Worm (Caenorhabditis elegans) whole organism, L2 larva: Measurements from ENCODE around the gene Y6E2A.7.
A peak's percentile ranks its signal among the peaks of the same experiment; 100 is the strongest.
"Not testable (repeated sequence)": the region's sequence is repeated elsewhere in the genome, so short reads cannot be mapped to it uniquely, and the experiment has no call there.

Experiments used
- C34F6.9 ChIP-seq: fragments of 150-350 bp; optimal IDR thresholded peaks from 2 replicates; lab custom pipeline; 2014; ENCODE audit warnings: missing biosample characterization, missing genetic modification characterization
- F13H6.1 ChIP-seq: sonication (generic microtip); optimal IDR thresholded peaks from 2 replicates; lab custom pipeline; 2016; ENCODE audit warnings: missing genetic modification characterization, missing compliant biosample characterization
- R02D3.7 ChIP-seq: fragments of 150-350 bp; optimal IDR thresholded peaks from 2 replicates; lab custom pipeline; 2014; ENCODE audit warnings: missing biosample characterization, missing genetic modification characterization
- Y55F3AM.14 ChIP-seq: fragments of 200-800 bp; sonication (Bioruptor generic); optimal IDR thresholded peaks from 2 replicates; lab custom pipeline; 2018; ENCODE audit warnings: mild to moderate bottlenecking, missing genetic modification characterization, missing compliant biosample characterization
- ZK546.5 ChIP-seq: sonication (generic microtip); optimal IDR thresholded peaks from 2 replicates; lab custom pipeline; 2017; ENCODE audit warnings: missing biosample characterization, missing genetic modification characterization
- alr-1 ChIP-seq: fragments of 150-350 bp; optimal IDR thresholded peaks from 2 replicates; lab custom pipeline; 2014; ENCODE audit warnings: missing biosample characterization, missing genetic modification characterization
- ama-1 ChIP-seq: fragments of 150-350 bp; optimal IDR thresholded peaks from 2 replicates; lab custom pipeline; 2018; ENCODE audit warnings: inconsistent platforms
- dmd-4 ChIP-seq: sonication (generic microtip); optimal IDR thresholded peaks from 2 replicates; lab custom pipeline; 2017; ENCODE audit warnings: missing biosample characterization, missing genetic modification characterization
- egl-27 ChIP-seq: sonication (generic microtip); optimal IDR thresholded peaks from 3 replicates; lab custom pipeline; 2017; ENCODE audit warnings: missing biosample characterization, missing genetic modification reagents, missing genetic modification characterization
- elt-1 ChIP-seq: fragments of 150-350 bp; optimal IDR thresholded peaks from 2 replicates; lab custom pipeline; 2014; ENCODE audit warnings: missing biosample characterization, missing genetic modification characterization
- fos-1 ChIP-seq: fragments of 150-350 bp; optimal IDR thresholded peaks from 2 replicates; lab custom pipeline; 2014; ENCODE audit warnings: missing biosample characterization, missing genetic modification characterization
- gmeb-1 ChIP-seq: fragments of 150-350 bp; optimal IDR thresholded peaks from 2 replicates; lab custom pipeline; 2014; ENCODE audit warnings: missing biosample characterization, missing genetic modification characterization
- lin-13 ChIP-seq: fragments of 150-350 bp; optimal IDR thresholded peaks from 2 replicates; lab custom pipeline; 2014; ENCODE audit warnings: missing biosample characterization, missing genetic modification reagents, missing genetic modification characterization
- lin-39 ChIP-seq: fragments of 150-350 bp; optimal IDR thresholded peaks from 2 replicates; lab custom pipeline; 2014; ENCODE audit warnings: missing biosample characterization, missing genetic modification reagents, missing genetic modification characterization
- mab-5 ChIP-seq: fragments of 150-350 bp; optimal IDR thresholded peaks from 2 replicates; lab custom pipeline; 2014; ENCODE audit warnings: missing biosample characterization, missing genetic modification characterization
- mbf-1 ChIP-seq: sonication (generic microtip); optimal IDR thresholded peaks from 2 replicates; lab custom pipeline; 2017; ENCODE audit warnings: missing biosample characterization, missing genetic modification characterization
- mdl-1 ChIP-seq, 2 experiments: fragments of 150-350 bp in 1 of 2; sonication (generic microtip) in 1 of 2; optimal IDR thresholded peaks; 2 replicates each; lab custom pipeline; 2017; ENCODE audit warnings: missing biosample characterization in 2 of 2, missing genetic modification characterization in 2 of 2
- nhr-10 ChIP-seq: sonication (generic microtip); optimal IDR thresholded peaks from 2 replicates; lab custom pipeline; 2017; ENCODE audit warnings: missing biosample characterization, missing genetic modification characterization
- nhr-11 ChIP-seq: fragments of 150-350 bp; optimal IDR thresholded peaks from 2 replicates; lab custom pipeline; 2014; ENCODE audit warnings: missing biosample characterization, missing genetic modification characterization
- nhr-129 ChIP-seq: fragments of 150-350 bp; optimal IDR thresholded peaks from 2 replicates; lab custom pipeline; 2014; ENCODE audit warnings: missing biosample characterization, missing genetic modification characterization
- nhr-21 ChIP-seq: fragments of 150-350 bp; optimal IDR thresholded peaks from 2 replicates; lab custom pipeline; 2014; ENCODE audit warnings: missing biosample characterization, missing genetic modification characterization
- nhr-23 ChIP-seq: fragments of 150-350 bp; optimal IDR thresholded peaks from 2 replicates; lab custom pipeline; 2014; ENCODE audit warnings: missing biosample characterization, missing genetic modification reagents, missing genetic modification characterization
- nhr-237 ChIP-seq: fragments of 150-350 bp; optimal IDR thresholded peaks from 2 replicates; lab custom pipeline; 2014; ENCODE audit warnings: missing biosample characterization, missing genetic modification characterization
- nhr-25 ChIP-seq: fragments of 150-350 bp; sonication (generic microtip); optimal IDR thresholded peaks from 3 replicates; lab custom pipeline; 2014; ENCODE audit warnings: missing biosample characterization, missing genetic modification characterization
- nhr-6 ChIP-seq: fragments of 150-350 bp; optimal IDR thresholded peaks from 2 replicates; lab custom pipeline; 2014; ENCODE audit warnings: missing biosample characterization, missing genetic modification characterization
- peb-1 ChIP-seq: fragments of 150-350 bp; optimal IDR thresholded peaks from 2 replicates; lab custom pipeline; 2014; ENCODE audit warnings: missing biosample characterization, missing genetic modification characterization
- sem-4 ChIP-seq: fragments of 150-350 bp; optimal IDR thresholded peaks from 2 replicates; lab custom pipeline; 2014; ENCODE audit warnings: missing biosample characterization, missing genetic modification reagents, missing genetic modification characterization
- skn-1 ChIP-seq: sonication (generic microtip); optimal IDR thresholded peaks from 2 replicates; lab custom pipeline; 2017; ENCODE audit warnings: missing biosample characterization, missing genetic modification characterization
- sma-3 ChIP-seq: sonication (generic microtip); optimal IDR thresholded peaks from 2 replicates; lab custom pipeline; 2016; ENCODE audit warnings: missing genetic modification reagents, missing genetic modification characterization, missing compliant biosample characterization
- sma-9 ChIP-seq, 2 experiments: fragments of 150-350 bp in 1 of 2; sonication (generic microtip) in 1 of 2; optimal IDR thresholded peaks; 2 replicates each; lab custom pipeline; 2014 to 2016; ENCODE audit warnings: missing genetic modification characterization in 2 of 2, mild to moderate bottlenecking in 1 of 2, missing biosample characterization in 1 of 2, missing compliant biosample characterization in 1 of 2, missing genetic modification reagents in 1 of 2, moderate library complexity in 1 of 2
- snpc-4 ChIP-seq: fragments of 150-350 bp; optimal IDR thresholded peaks from 2 replicates; lab custom pipeline; 2014; ENCODE audit warnings: missing biosample characterization, missing genetic modification characterization
- unc-39 ChIP-seq: fragments of 150-350 bp; optimal IDR thresholded peaks from 2 replicates; lab custom pipeline; 2014; ENCODE audit warnings: missing biosample characterization, missing genetic modification characterization
- unc-55 ChIP-seq: fragments of 150-350 bp; sonication (generic microtip); optimal IDR thresholded peaks from 3 replicates; lab custom pipeline; 2014; ENCODE audit warnings: missing biosample characterization, missing genetic modification reagents, missing genetic modification characterization
- zag-1 ChIP-seq: fragments of 150-350 bp; optimal IDR thresholded peaks from 2 replicates; lab custom pipeline; 2014; ENCODE audit warnings: missing biosample characterization, missing genetic modification characterization
- ztf-1 ChIP-seq: fragments of 200-800 bp; sonication (Bioruptor generic); conservative IDR thresholded peaks from 2 replicates; pipeline ENCODE4 v1.3.6; 2022; ENCODE audit warnings: missing genetic modification characterization, missing compliant biosample characterization
- ztf-4 ChIP-seq: fragments of 150-350 bp; optimal IDR thresholded peaks from 2 replicates; lab custom pipeline; 2014; ENCODE audit warnings: missing biosample characterization, missing genetic modification characterization

Y6E2A.7 gene

DNA sequence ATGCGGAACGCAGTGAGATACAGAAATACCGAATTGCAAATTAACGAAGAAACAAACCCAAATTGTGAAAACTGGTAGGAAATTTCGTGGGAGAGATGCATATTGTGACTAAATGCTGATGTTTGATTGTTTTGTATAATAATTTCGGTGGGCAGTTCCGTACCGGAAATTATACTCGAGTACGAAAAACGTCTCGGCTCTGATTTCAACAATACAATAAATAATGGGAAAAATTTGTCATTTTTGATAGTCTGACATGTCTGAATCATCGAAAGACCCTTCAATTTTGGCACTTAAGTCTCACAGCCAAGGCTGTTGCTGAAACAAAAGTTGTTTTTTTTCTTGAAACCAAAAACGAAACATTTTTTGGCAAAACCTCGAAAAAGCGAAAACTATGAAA lies 32.4 kb downstream of the Y6E2A.7 start, which contains the start of gene str-43:
str-43 (minus strand) TSS at position 101 of the 400 bp plus-strand sequence.
- TF ChIP-seq snpc-4 (no peak), gmeb-1 (tag; lab: Kevin White, UChicago) (no peak), unc-55 (GFP tag; lab: Kevin White, UChicago) (no peak), Y55F3AM.14 (GFP tag; lab: Kevin White, UChicago) (no peak), ztf-4 (tag; lab: Kevin White, UChicago) (no peak), egl-27 (tag; lab: Kevin White, UChicago) (no peak), fos-1 (tag; lab: Kevin White, UChicago) (no peak), ama-1 (lab: Kevin White, UChicago) (no peak), nhr-23 (tag; lab: Kevin White, UChicago) (no peak), dmd-4 (tag; lab: Kevin White, UChicago) (no peak), sem-4 (tag; lab: Kevin White, UChicago) (no peak), unc-39 (no peak), lin-13 (GFP tag; lab: Kevin White, UChicago) (no peak), nhr-10 (tag; lab: Kevin White, UChicago) (no peak)
- TF ChIP-seq, all 48 proteins: peak for 0

DNA sequence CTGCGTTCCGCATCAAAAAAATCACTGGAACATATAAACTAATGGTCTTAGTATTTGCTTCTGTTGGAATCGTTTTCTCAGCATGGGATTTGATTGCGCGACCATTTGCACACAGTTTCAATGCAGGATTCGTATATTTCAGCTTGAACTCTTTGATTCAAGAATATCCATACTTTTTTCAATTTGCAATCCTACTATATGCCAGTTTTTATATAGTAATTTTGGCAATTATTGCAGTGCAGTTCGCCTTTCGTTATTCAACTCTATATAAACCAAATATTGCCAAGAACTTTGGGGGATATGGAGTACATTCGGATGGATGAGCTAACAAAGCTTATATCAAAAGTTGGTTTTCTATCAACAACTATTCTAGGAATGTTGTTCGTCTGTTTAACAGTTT lies 33.3 kb downstream of the Y6E2A.7 start, which contains the start of gene str-5:
str-5 (plus strand) TSS at position 301 of the 400 bp plus-strand sequence.
- not testable (repeated sequence) for TF ChIP-seq nhr-6 (tag; lab: Kevin White, UChicago); dmd-4 (tag; lab: Kevin White, UChicago); mdl-1 (tag; optimal IDR thresholded peaks at IDR 0.05; lab: Kevin White, UChicago)

DNA sequence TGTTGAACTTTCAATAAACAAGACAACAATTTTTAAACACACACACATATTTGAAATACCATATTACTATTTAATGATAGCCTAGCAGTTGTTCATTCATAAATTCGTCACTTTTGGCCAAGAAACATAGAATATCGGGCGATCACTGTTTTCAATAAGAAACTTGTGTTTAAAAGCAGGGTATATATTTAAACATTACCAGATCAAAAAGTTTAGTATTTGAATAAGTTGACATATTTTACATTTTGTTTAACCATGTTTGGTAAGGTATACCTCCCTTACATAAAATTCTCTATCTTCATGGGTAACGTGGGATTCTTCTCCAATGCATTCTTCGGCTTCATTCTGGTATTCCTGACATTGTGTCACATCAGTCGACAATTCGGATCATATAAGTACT lies 35.1 kb downstream of the Y6E2A.7 start, which contains the start of gene str-8:
str-8 (plus strand) TSS at position 301 of the 400 bp plus-strand sequence.
- TF ChIP-seq ztf-1 (GFP tag; lab: Robert Waterston, UW); fos-1 (tag; lab: Kevin White, UChicago); nhr-129 (tag; lab: Kevin White, UChicago): not testable (repeated sequence)

DNA sequence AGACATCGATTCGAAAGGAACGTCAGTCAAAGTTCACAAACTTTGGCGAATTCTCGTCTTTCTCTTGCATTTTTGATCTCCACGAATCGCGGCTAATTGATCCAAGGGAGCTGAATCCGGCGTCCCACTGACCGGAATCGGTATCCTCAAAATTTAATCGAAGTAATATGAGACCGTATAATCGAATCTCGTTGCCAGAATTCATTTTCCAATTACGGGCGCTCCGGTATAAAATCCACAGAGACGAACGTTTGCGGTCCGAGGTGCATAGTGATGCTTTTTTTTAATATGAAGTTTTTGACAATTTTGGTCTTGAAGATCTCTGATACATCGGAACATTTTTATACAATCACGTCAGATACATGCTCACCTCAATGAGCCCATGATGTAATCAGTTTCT lies 38.0 kb downstream of the Y6E2A.7 start:
- TF ChIP-seq fos-1 (tag; lab: Kevin White, UChicago) (no peak), zag-1 (tag; lab: Kevin White, UChicago) (no peak), R02D3.7 (no peak), nhr-10 (tag; lab: Kevin White, UChicago) (no peak), mbf-1 (tag; lab: Kevin White, UChicago) (no peak), nhr-6 (tag; lab: Kevin White, UChicago) (no peak), lin-13 (GFP tag; lab: Kevin White, UChicago) (no peak), skn-1 (tag; lab: Kevin White, UChicago) (no peak), C34F6.9 (tag; lab: Kevin White, UChicago) (no peak), nhr-25 (tag; lab: Kevin White, UChicago) (no peak), mdl-1 (tag; optimal IDR thresholded peaks at IDR 0.05; lab: Kevin White, UChicago) (no peak), dmd-4 (tag; lab: Kevin White, UChicago) (no peak), ZK546.5 (tag; lab: Kevin White, UChicago) (no peak), unc-55 (GFP tag; lab: Kevin White, UChicago) (no peak), sma-3 (GFP tag; lab: Kevin White, UChicago) (no peak), ama-1 (lab: Kevin White, UChicago) (no peak)
- TF ChIP-seq, all 48 proteins: peak for 0

DNA sequence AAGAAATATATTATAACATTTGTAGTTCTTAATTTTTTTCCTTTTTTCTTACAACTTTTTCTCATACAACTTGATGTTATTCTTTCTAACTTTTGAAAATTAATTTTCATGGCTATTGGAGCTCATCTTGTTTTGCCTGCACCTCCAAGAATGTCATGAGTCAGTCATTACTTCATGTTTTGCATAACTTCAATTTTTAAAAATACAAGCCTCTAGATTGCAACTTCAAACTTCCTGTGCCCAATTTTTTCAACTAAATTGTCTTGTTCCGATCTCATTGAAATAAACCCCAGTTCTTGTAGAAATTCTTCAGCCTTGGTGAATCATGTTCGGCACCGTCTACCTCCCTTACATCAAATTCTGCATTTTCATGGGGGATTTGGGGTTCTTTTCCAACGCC lies 38.8 kb downstream of the Y6E2A.7 start, which contains the start of gene str-9:
str-9 (plus strand) TSS at position 301 of the 400 bp plus-strand sequence.
- TF ChIP-seq nhr-129 (tag; lab: Kevin White, UChicago): no peak
- TF ChIP-seq dmd-4 (tag; lab: Kevin White, UChicago): no peak
- TF ChIP-seq ztf-4 (tag; lab: Kevin White, UChicago): no peak
- no peak for TF ChIP-seq Y55F3AM.14 (GFP tag; lab: Kevin White, UChicago)
- TF ChIP-seq snpc-4: no peak
- no peak for TF ChIP-seq sma-3 (GFP tag; lab: Kevin White, UChicago)
- TF ChIP-seq nhr-10 (tag; lab: Kevin White, UChicago): no peak
- no peak for TF ChIP-seq nhr-237 (tag; lab: Kevin White, UChicago)
- no peak for TF ChIP-seq elt-1
- TF ChIP-seq unc-55 (GFP tag; lab: Kevin White, UChicago): no peak
- TF ChIP-seq nhr-11 (tag; lab: Kevin White, UChicago): no peak
- TF ChIP-seq nhr-6 (tag; lab: Kevin White, UChicago): no peak
- TF ChIP-seq R02D3.7: no peak

DNA sequence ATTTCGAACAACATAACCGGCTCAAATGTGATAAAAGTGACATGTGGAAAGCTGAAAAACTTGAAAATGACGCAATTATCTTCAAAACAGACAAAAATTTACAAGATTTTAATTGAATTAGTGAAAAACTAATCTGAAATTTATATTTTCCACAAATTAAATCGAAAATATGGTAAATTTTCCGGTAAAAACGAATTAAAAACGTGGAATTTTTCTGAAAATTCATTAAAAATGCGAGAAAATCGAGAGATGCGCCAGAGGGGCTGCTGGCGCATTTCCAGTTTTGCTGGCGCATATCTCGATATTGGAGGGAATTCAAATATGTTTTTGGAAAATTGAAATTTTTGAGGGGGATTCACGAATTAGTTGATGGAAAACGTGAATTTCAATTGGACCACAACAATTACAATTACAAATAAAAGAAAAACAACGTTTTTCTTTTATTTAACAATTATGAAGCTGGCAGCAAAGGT lies 46.5 kb downstream of the Y6E2A.7 start, which contains the start of the genes haf-3 and F57A10.2:
haf-3 (minus strand) TSS at position 51 of the 473 bp plus-strand sequence.
F57A10.2 (plus strand) TSS at position 454 of the 473 bp plus-strand sequence.
- TF ChIP-seq ZK546.5 (tag; lab: Kevin White, UChicago) (no peak), nhr-21 (tag; lab: Kevin White, UChicago) (peak; percentile 87), lin-13 (GFP tag; lab: Kevin White, UChicago) (peak; percentile 92), nhr-11 (tag; lab: Kevin White, UChicago) (no peak), Y55F3AM.14 (GFP tag; lab: Kevin White, UChicago) (peak; percentile 37), nhr-6 (tag; lab: Kevin White, UChicago) (peak; percentile 84), peb-1 (no peak), sma-9 (GFP tag; optimal IDR thresholded peaks at IDR 0.05; lab: Kevin White, UChicago) (peak; percentile 95), sma-9 (tag; optimal IDR thresholded peaks at IDR 0.05; lab: Kevin White, UChicago) (no peak), alr-1 (tag; lab: Kevin White, UChicago) (no peak), nhr-25 (tag; lab: Kevin White, UChicago) (peak; percentile 92), dmd-4 (tag; lab: Kevin White, UChicago) (peak; percentile 41), F13H6.1 (tag; lab: Kevin White, UChicago) (peak; percentile 91), ztf-1 (GFP tag; lab: Robert Waterston, UW) (no peak), sem-4 (tag; lab: Kevin White, UChicago) (peak; percentile 83), gmeb-1 (tag; lab: Kevin White, UChicago) (peak; percentile 99), nhr-129 (tag; lab: Kevin White, UChicago) (peak; percentile 78), sma-3 (GFP tag; lab: Kevin White, UChicago) (peak; percentile 92), C34F6.9 (tag; lab: Kevin White, UChicago) (peak; percentile 96), lin-39 (tag; lab: Kevin White, UChicago) (no peak), mab-5 (peak; percentile 90), skn-1 (tag; lab: Kevin White, UChicago) (no peak), nhr-23 (tag; lab: Kevin White, UChicago) (no peak), mdl-1 (tag; optimal IDR thresholded peaks at IDR 0.05; lab: Kevin White, UChicago) (peak in 1 of 2 experiments; percentile 19)
